Fruit fly (Drosophila melanogaster) whole organism, adult: ENCODE results near the gene CG32299.

ENCODE experiments used
- CG33017 ChIP-seq: fragments of 200-800 bp; sonication (Bioruptor generic); optimal IDR thresholded peaks from 2 replicates; lab custom pipeline; 2018; ENCODE audit warnings: missing biosample characterization, mild to moderate bottlenecking, missing genetic modification characterization, moderate library complexity
- Hr96 ChIP-seq: fragments of 200-800 bp; sonication (Bioruptor generic); optimal IDR thresholded peaks from 2 replicates; lab custom pipeline; 2016; ENCODE audit warnings: missing biosample characterization, missing genetic modification characterization
- kay ChIP-seq: fragments of 200-800 bp; sonication (Bioruptor generic); peaks from one replicate; lab custom pipeline; 2016; ENCODE audit warnings: missing biosample characterization, missing genetic modification characterization, borderline replicate concordance
- tj ChIP-seq: fragments of 200-800 bp; sonication (Bioruptor generic); optimal IDR thresholded peaks from 3 replicates; lab custom pipeline; 2017; ENCODE audit warnings: missing biosample characterization, mild to moderate bottlenecking, missing genetic modification characterization, moderate library complexity

dm6 chr3L:2410869-2411268 lies 20.1 kb upstream of the CG32299 start:
- TF ChIP-seq CG33017 (tag; lab: Kevin White, UChicago): no peak
- TF ChIP-seq Hr96 (GFP tag; lab: Kevin White, UChicago): no peak
- no peak for TF ChIP-seq kay
- no peak for TF ChIP-seq tj (GFP tag; lab: Kevin White, UChicago)
